Worm (Caenorhabditis elegans): ENCODE measurements around the gene fipr-20.

fipr-20 gene

DNA sequence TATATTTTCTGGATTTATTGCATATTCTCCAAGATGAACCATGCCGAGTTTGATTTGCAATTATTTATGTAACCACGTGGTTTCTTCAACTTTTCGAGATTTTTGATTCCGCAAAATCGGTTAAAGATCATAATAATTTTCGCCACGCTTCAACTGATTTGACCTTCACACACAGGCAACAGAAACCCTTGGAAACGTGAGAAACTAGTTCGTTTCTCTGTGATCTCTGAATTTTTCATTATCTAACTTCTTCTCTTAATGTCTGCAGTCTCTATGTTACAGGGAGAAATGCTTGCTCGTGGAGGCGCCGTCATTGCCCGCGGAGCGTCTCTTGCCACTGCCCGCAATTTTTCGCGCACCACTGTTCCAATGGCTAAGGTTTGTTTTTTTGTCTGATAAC is 3.2 kb upstream of the fipr-20 start, which contains the start of gene fum-1 (continued):
- TF ChIP-seq somi-1 (GFP tag; optimal IDR thresholded peaks at IDR 0.05) = peak; percentile 58

DNA sequence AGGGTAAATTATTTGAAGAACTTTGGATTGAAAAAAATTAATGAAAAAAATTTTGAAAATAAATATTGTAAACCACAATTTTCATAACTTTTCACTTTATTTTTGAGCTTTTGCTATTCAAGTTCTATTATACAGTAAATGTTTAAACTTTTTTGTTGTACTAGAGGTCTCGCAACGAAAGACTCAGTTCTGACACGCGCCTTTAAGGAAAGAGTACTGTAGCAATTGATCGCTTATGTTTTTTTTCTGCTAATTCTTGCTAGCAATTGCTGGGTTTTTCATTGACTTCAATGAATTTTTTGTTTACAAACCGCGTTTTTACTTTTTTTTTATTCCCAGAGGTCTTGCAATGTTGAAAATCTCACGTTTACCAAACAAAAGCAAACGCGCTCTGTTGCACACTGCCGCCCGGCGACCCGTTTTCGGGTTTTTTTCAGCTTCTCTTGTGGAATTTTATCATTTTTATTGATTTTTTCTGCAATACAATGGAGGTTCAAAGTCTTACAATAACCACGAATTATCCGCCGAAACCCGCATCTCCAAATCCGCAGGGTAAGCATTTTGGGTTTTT is 1.3 kb upstream of the fipr-20 start, which contains the start of gene H14A12.3:
Gene H14A12.3 (plus strand): TSS at position 360 of the 571 bp plus-strand sequence.
- TF ChIP-seq pha-4 (tag; optimal IDR thresholded peaks at IDR 0.05) (peak; percentile 14), pbrm-1 (GFP tag; IDR thresholded peaks at IDR 0.05) (0 out of 2 replicates have a peak, but pooled peaks have one; percentile 8), madf-6 (GFP tag; IDR thresholded peaks at IDR 0.05) (peak; percentile 78), Y56A3A.18 (GFP tag; IDR thresholded peaks at IDR 0.05) (no peak), F33H1.4 (GFP tag; IDR thresholded peaks at IDR 0.05) (peak; percentile 78), ceh-58 (GFP tag; IDR thresholded peaks at IDR 0.05) (no peak), efl-1 (GFP tag; optimal IDR thresholded peaks at IDR 0.05) (no peak), hmg-1.2 (GFP tag; IDR thresholded peaks at IDR 0.05) (no peak), nhr-27 (tag; optimal IDR thresholded peaks at IDR 0.05) (no peak), ztf-22 (GFP tag; optimal IDR thresholded peaks at IDR 0.05) (no peak), B0019.2 (GFP tag; conservative IDR thresholded peaks at IDR 0.05) (no peak), hlh-12 (tag; optimal IDR thresholded peaks at IDR 0.05) (no peak), xnd-1 (tag; optimal IDR thresholded peaks at IDR 0.05) (peak; percentile 63), dox-1 (GFP tag; IDR thresholded peaks at IDR 0.05) (peak; percentile 27; the same call in 1 of the 2 replicates), cebp-1 (GFP tag; IDR thresholded peaks at IDR 0.05) (no peak), cebp-1 (tag; optimal IDR thresholded peaks at IDR 0.05) (no peak), unc-62 (GFP tag; optimal IDR thresholded peaks at IDR 0.05) (no peak), ceh-40 (GFP tag; IDR thresholded peaks at IDR 0.05) (no peak), ztf-3 (GFP tag; optimal IDR thresholded peaks at IDR 0.05) (no peak), mcd-1 (GFP tag; IDR thresholded peaks at IDR 0.05) (peak; percentile 77), dpff-1 (tag; optimal IDR thresholded peaks at IDR 0.05) (no peak), ceh-91 (GFP tag; IDR thresholded peaks at IDR 0.05) (peak; percentile 55; the same call in 1 of the 2 replicates), tlf-1 (GFP tag; optimal IDR thresholded peaks at IDR 0.05) (no peak), lsl-1 (GFP tag; optimal IDR thresholded peaks at IDR 0.05) (peak; percentile 84)

DNA sequence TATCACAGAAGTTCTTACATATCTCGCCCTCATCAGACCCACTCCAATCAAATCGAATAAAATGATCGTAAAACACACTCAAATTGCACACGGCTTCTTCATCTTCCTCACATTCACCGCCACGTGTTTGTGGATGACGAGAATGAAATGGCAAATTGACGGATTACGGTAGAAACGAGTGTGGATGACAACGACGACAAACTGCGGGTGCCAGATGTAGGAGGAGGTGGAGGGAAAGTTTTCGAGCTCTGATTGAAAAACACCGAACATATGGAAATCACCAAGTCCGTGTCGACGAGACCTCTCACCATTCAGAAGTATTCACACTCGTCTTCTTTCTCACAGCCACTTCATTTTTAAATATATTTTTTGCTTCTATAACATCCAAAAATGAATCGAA is 2.2 kb downstream of the fipr-20 start, which contains the start of gene mls-1:
Gene mls-1 (plus strand): TSS at position 324 of the 400 bp plus-strand sequence.
- TF ChIP-seq ets-4 (GFP tag; optimal IDR thresholded peaks at IDR 0.05) (no peak), ztf-18 (tag; optimal IDR thresholded peaks at IDR 0.05) (no peak), bed-1 (GFP tag; IDR thresholded peaks at IDR 0.05) (no peak), him-1 (tag; optimal IDR thresholded peaks at IDR 0.05) (no peak), sptf-2 (GFP tag; optimal IDR thresholded peaks at IDR 0.05) (no peak), lsy-27 (tag; optimal IDR thresholded peaks at IDR 0.05; ENCODE audit: borderline replicate concordance, insufficient read depth) (no peak), ceh-27 (GFP tag; optimal IDR thresholded peaks at IDR 0.05) (no peak), sea-2 (GFP tag; IDR thresholded peaks at IDR 0.05) (no peak), F57A8.1 (GFP tag; optimal IDR thresholded peaks at IDR 0.05) (no peak), B0261.1 (tag; optimal IDR thresholded peaks at IDR 0.05) (no peak), zim-3 (tag; optimal IDR thresholded peaks at IDR 0.05) (no peak), K11D2.4 (GFP tag; IDR thresholded peaks at IDR 0.05) (no peak), aptf-2 (GFP tag; conservative IDR thresholded peaks at IDR 0.05) (no peak), somi-1 (GFP tag; optimal IDR thresholded peaks at IDR 0.05) (no peak), hsf-1 (GFP tag; IDR thresholded peaks at IDR 0.05) (no peak), repo-1 (tag; optimal IDR thresholded peaks at IDR 0.05) (no peak)

All from whole organism, young adult.